Worm (Caenorhabditis elegans): ENCODE results near the gene srxa-9.

- TF ChIP-seq F13C5.2 (tag; optimal IDR thresholded peaks at IDR 0.05) (no peak), flt-1 (GFP tag; IDR thresholded peaks at IDR 0.05) (no peak), hmg-4 (GFP tag; optimal IDR thresholded peaks at IDR 0.05) (no peak), ama-1 (optimal IDR thresholded peaks at IDR 0.05) (no peak), sea-1 (GFP tag; conservative IDR thresholded peaks at IDR 0.05) (no peak), tra-4 (tag; optimal IDR thresholded peaks at IDR 0.05) (no peak), hmbx-1 (tag; optimal IDR thresholded peaks at IDR 0.05) (no peak), B0310.2 (tag; optimal IDR thresholded peaks at IDR 0.05) (no peak), aly-1 (tag; optimal IDR thresholded peaks at IDR 0.05) (no peak)
Observed at ce11 chrX:15724994-15725393, 21.8 kb upstream of the srxa-9 start.

Data from whole organism, early embryonic.